Fruit fly (Drosophila melanogaster): ENCODE data around the gene CG5653.
A peak's percentile ranks its signal among the peaks of the same experiment; 100 is the strongest.

DNA sequence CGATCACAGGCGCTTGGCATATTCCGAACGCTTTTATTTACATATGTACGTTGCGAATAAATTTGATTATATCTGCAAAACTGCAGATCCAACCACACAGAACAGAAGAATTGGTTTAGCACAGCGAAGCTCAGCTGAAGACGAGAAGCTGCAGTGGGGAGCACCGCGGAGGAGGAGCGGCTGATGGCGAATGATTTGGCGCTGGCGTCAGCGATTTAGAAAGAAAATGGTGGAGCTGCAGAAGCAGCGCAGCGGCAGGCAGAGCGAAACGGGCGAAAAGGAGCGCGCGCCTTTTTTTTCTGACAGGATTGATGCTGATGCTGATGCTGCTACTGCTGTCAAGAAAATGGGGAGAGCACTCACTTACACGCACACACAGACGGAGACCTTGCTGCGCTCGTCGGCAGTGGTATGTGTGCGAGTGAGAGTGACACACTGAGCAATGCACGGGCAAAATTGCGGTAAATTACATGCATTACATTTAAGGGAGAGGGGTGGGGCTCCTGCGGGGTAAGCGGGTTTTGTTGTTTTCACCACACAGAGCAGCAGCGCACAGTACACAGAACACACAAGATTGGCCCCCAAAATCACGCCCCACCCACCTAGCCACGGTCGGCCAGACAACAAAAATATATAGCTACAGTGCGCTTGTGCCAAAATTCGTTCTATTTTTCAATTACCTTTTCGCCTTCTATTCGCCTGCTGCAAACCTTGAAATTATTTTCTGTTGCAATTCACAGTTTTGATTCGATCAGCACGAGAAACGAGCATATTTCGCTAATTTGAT is 30.9 kb upstream of the CG5653 start:
- no peak for TF ChIP-seq Hsf (GFP tag; optimal IDR thresholded peaks at IDR 0.05)
- TF ChIP-seq ewg (GFP tag; optimal IDR thresholded peaks at IDR 0.05) = no peak
- no peak for TF ChIP-seq CG4360 (GFP tag; IDR thresholded peaks at IDR 0.05)
- TF ChIP-seq CG1832 (GFP tag; optimal IDR thresholded peaks at IDR 0.05) = no peak
- TF ChIP-seq CG7372 (GFP tag; IDR thresholded peaks at IDR 0.05) = no peak
- no peak for TF ChIP-seq CG13424 (tag; optimal IDR thresholded peaks at IDR 0.05)
- no peak for TF ChIP-seq p53 (GFP tag; optimal IDR thresholded peaks at IDR 0.05)
- TF ChIP-seq Opbp (GFP tag; IDR thresholded peaks at IDR 0.05; ENCODE audit: partially characterized antibody) = peak; percentile 44; the same call in 2 of the 3 replicates
- no peak for TF ChIP-seq CG11456 (GFP tag; IDR thresholded peaks at IDR 0.05)
